Worm (Caenorhabditis elegans): Measurements from ENCODE around the gene W09H1.4.

The W09H1.4 gene

ce11 chrII:13235289-13235688 lies 52.0 kb downstream of the W09H1.4 start, which contains the start of gene flp-16 (continued):
- TF ChIP-seq F23B12.7 (tag; optimal IDR thresholded peaks at IDR 0.05; ENCODE audit: insufficient read depth) (no peak), ceh-91 (GFP tag; IDR thresholded peaks at IDR 0.05) (no peak), ztf-6 (GFP tag; IDR thresholded peaks at IDR 0.05) (no peak)

Measured in whole organism, young adult.